Fruit fly (Drosophila melanogaster) whole organism, pupa: ENCODE results near the gene Acp26Ab.

Experiments
- CG13204 ChIP-seq: fragments of 200-800 bp; sonication (Bioruptor generic); optimal IDR thresholded peaks from 2 replicates; lab custom pipeline; 2018; ENCODE audit warnings: missing biosample characterization, mild to moderate bottlenecking, missing genetic modification characterization, moderate library complexity
- CG15710 ChIP-seq: fragments of 200-800 bp; sonication (Bioruptor generic); optimal IDR thresholded peaks from 2 replicates; lab custom pipeline; 2018; ENCODE audit warnings: missing biosample characterization, mild to moderate bottlenecking, missing genetic modification characterization, moderate library complexity
- CG17806 ChIP-seq: fragments of 200-800 bp; sonication (Bioruptor generic); optimal IDR thresholded peaks from 2 replicates; lab custom pipeline; 2018; ENCODE audit warnings: missing biosample characterization, mild to moderate bottlenecking, missing genetic modification characterization, moderate library complexity
- CG32121 ChIP-seq: fragments of 200-800 bp; sonication (Bioruptor generic); IDR thresholded peaks from 2 replicates; pipeline ENCODE4 v1.3.6; 2022; ENCODE audit warnings: missing biosample characterization, missing genetic modification characterization
- CG4496 ChIP-seq: fragments of 200-800 bp; sonication (Bioruptor generic); IDR thresholded peaks from 3 replicates; pipeline ENCODE4 v1.3.6; 2022; ENCODE audit warnings: missing biosample characterization, missing genetic modification characterization
- CG8301 ChIP-seq: fragments of 200-800 bp; sonication (Bioruptor generic); optimal IDR thresholded peaks from 2 replicates; lab custom pipeline; 2018; ENCODE audit warnings: missing biosample characterization, mild to moderate bottlenecking, missing genetic modification characterization
- CG9948 ChIP-seq: fragments of 200-800 bp; sonication (Bioruptor generic); optimal IDR thresholded peaks from 2 replicates; lab custom pipeline; 2018; ENCODE audit warnings: missing biosample characterization, mild to moderate bottlenecking, missing genetic modification characterization, moderate library complexity
- D1 ChIP-seq: fragments of 200-800 bp; sonication (Bioruptor generic); optimal IDR thresholded peaks from 2 replicates; lab custom pipeline; 2018; ENCODE audit warnings: missing biosample characterization, mild to moderate bottlenecking, missing genetic modification characterization, moderate library complexity
- EcR ChIP-seq: fragments of 200-800 bp; sonication (Bioruptor generic); optimal IDR thresholded peaks from 3 replicates; lab custom pipeline; 2019; ENCODE audit warnings: missing biosample characterization, missing genetic modification characterization, mild to moderate bottlenecking, moderate library complexity, missing genetic modification reagents
- Pif1A ChIP-seq: fragments of 200-800 bp; sonication (Bioruptor generic); optimal IDR thresholded peaks from 3 replicates; lab custom pipeline; 2016; ENCODE audit warnings: missing biosample characterization, missing genetic modification characterization
- Pif1B ChIP-seq: fragments of 200-800 bp; sonication (Bioruptor generic); optimal IDR thresholded peaks from 3 replicates; lab custom pipeline; 2016; ENCODE audit warnings: missing biosample characterization, missing genetic modification characterization
- gl ChIP-seq: fragments of 200-800 bp; sonication (Bioruptor generic); optimal IDR thresholded peaks from 2 replicates; lab custom pipeline; 2018; ENCODE audit warnings: missing biosample characterization, mild to moderate bottlenecking, missing genetic modification characterization
- rn ChIP-seq: fragments of 200-800 bp; sonication (Bioruptor generic); IDR thresholded peaks from 2 replicates; pipeline ENCODE4 v1.3.6; 2022; ENCODE audit warnings: missing biosample characterization, missing genetic modification characterization

- TF ChIP-seq CG8301 (tag; lab: Kevin White, UChicago) (no peak), CG32121 (GFP tag; lab: Robert Waterston, UW) (no peak), EcR (GFP tag; lab: Kevin White, UChicago) (no peak), Pif1A (no peak), CG4496 (GFP tag; lab: Robert Waterston, UW) (no peak), CG13204 (GFP tag; lab: Kevin White, UChicago) (no peak), D1 (tag; lab: Kevin White, UChicago) (no peak), CG9948 (no peak), gl (no peak), Pif1B (GFP tag; lab: Kevin White, UChicago) (no peak), CG15710 (tag; lab: Kevin White, UChicago) (no peak), CG17806 (tag; lab: Kevin White, UChicago) (no peak), rn (GFP tag; lab: Robert Waterston, UW) (no peak)
Observed at dm6 chr2L:5923603-5924138, 31.0 kb upstream of the Acp26Ab start, which contains the start of gene CG9016.
